Worm (Caenorhabditis elegans): ENCODE data around the gene ttr-25.

DNA sequence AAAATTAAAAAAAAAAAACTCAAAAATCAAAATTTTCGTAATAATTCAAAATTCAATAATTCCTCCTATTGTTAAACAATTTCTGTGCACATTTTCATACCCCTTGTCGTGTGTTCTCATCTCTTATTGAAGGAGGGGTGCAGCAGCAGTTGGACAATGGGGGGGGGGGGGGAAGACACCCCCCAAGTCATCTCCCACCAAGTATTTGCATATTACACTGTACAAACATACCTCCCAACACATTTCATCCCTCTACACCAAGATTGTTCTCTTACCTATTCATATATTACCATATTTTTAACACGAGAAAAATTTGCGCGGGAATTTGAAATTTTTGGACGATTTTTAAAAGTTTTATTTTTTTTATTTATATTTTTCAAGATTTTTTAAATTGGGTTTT lies 39.7 kb downstream of the ttr-25 start:
- no peak for TF ChIP-seq tag-97 (GFP tag; IDR thresholded peaks at IDR 0.05)
- no peak for TF ChIP-seq snpc-4 (tag; optimal IDR thresholded peaks at IDR 0.05)
- no peak for TF ChIP-seq aly-2 (tag; optimal IDR thresholded peaks at IDR 0.05)
- no peak for TF ChIP-seq egl-27 (tag; optimal IDR thresholded peaks at IDR 0.05)
- TF ChIP-seq fkh-10 (GFP tag; optimal IDR thresholded peaks at IDR 0.05): no peak
- TF ChIP-seq Y48G9A.11 (GFP tag; IDR thresholded peaks at IDR 0.05): no peak
- no peak for TF ChIP-seq pha-4 (GFP tag; IDR thresholded peaks at IDR 0.05)
- no peak for TF ChIP-seq pha-4 (tag; optimal IDR thresholded peaks at IDR 0.05)
- no peak for TF ChIP-seq jun-1 (tag; optimal IDR thresholded peaks at IDR 0.05)

All from whole organism, L4 larva.